Worm (Caenorhabditis elegans): ENCODE results near the gene sre-4.

ce11 chrIV:9773441-9773840 is 11.1 kb downstream of the sre-4 start:
- TF ChIP-seq ztf-11 (tag; optimal IDR thresholded peaks at IDR 0.05), result no peak
- TF ChIP-seq nhr-25 (tag; optimal IDR thresholded peaks at IDR 0.05), result no peak
- TF ChIP-seq nhr-11 (tag; optimal IDR thresholded peaks at IDR 0.05), result no peak
- TF ChIP-seq fos-1 (tag; optimal IDR thresholded peaks at IDR 0.05), result no peak
- TF ChIP-seq egl-27 (tag; optimal IDR thresholded peaks at IDR 0.05), result no peak
- TF ChIP-seq nhr-77 (tag; optimal IDR thresholded peaks at IDR 0.05), result no peak
- no peak for TF ChIP-seq mdl-1 (tag; optimal IDR thresholded peaks at IDR 0.05)
- TF ChIP-seq unc-62 (GFP tag; optimal IDR thresholded peaks at IDR 0.05), result no peak
- no peak for TF ChIP-seq eor-1 (tag; optimal IDR thresholded peaks at IDR 0.05)
- TF ChIP-seq sea-2 (GFP tag; optimal IDR thresholded peaks at IDR 0.05), result no peak
- no peak for TF ChIP-seq lin-39 (tag; optimal IDR thresholded peaks at IDR 0.05)
- TF ChIP-seq skn-1 (tag; optimal IDR thresholded peaks at IDR 0.05), result no peak
